Worm (Caenorhabditis elegans) whole organism, L3 larva: ENCODE data around the gene F53F4.18.

Experiments
- daf-12 ChIP-seq: fragments of 150-350 bp; optimal IDR thresholded peaks from 2 replicates; lab custom pipeline; 2014; ENCODE audit warnings: missing biosample characterization, missing genetic modification reagents, missing genetic modification characterization
- egl-27 ChIP-seq: sonication (generic microtip); optimal IDR thresholded peaks from 4 replicates; lab custom pipeline; 2017; ENCODE audit warnings: missing biosample characterization, missing genetic modification reagents, missing genetic modification characterization
- nhr-237 ChIP-seq: fragments of 150-350 bp; optimal IDR thresholded peaks from 2 replicates; lab custom pipeline; 2014; ENCODE audit warnings: missing biosample characterization, missing genetic modification characterization
- snpc-4 ChIP-seq: fragments of 150-350 bp; optimal IDR thresholded peaks from 2 replicates; lab custom pipeline; 2014; ENCODE audit warnings: missing biosample characterization, missing genetic modification characterization
- tbx-2 ChIP-seq: sonication (generic microtip); optimal IDR thresholded peaks from 2 replicates; lab custom pipeline; 2016; ENCODE audit warnings: mild to moderate bottlenecking, missing genetic modification characterization, missing compliant biosample characterization

DNA sequence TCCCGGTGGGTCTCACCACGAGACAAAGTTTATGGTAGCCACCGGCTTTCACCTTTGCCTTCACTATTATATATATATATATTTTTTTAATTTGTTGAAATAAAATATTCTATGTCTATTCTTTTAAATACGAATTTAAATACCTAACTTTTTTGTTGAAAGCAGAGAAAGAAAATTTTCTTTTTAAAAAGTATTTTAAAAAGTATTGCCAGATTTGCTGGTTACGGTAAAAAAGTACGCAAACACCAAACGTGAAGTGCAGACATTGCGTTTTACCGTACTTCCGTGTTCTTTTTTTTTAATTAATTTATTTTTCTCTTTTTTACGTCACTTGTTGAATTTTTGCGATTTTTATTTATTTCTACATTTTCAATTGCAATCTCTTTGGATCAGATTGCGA, 29.9 kb upstream of the F53F4.18 start, which contains the start of gene C56A3.8:
- no peak for TF ChIP-seq daf-12 (tag; lab: Kevin White, UChicago)
- no peak for TF ChIP-seq tbx-2 (tag; lab: Kevin White, UChicago)
- no peak for TF ChIP-seq nhr-237
- TF ChIP-seq snpc-4: no peak
- no peak for TF ChIP-seq egl-27 (tag; lab: Kevin White, UChicago)
